Worm (Caenorhabditis elegans): Measurements from ENCODE around the gene C39B5.10.

ce11 chrIII:2240471-2240870, 1.0 kb upstream of the C39B5.10 start, which contains the start of gene srz-56:
- TF ChIP-seq unc-130 (tag; optimal IDR thresholded peaks at IDR 0.05) (no peak), zag-1 (tag; optimal IDR thresholded peaks at IDR 0.05) (no peak)
